Worm (Caenorhabditis elegans) whole organism, young adult: Measurements from ENCODE around the gene F49C5.11.
A peak's percentile ranks its signal among the peaks of the same experiment; 100 is the strongest.
"Not testable (repeated sequence)": the region's sequence is repeated elsewhere in the genome, so short reads cannot be mapped to it uniquely, and the experiment has no call there.

Source experiments
- B0035.1 ChIP-seq: sonication (generic microtip); optimal IDR thresholded peaks from 2 replicates; lab custom pipeline; 2016; ENCODE audit warnings: missing genetic modification characterization, mild to moderate bottlenecking, missing compliant biosample characterization, missing genotype, missing genetic modification reagents
- D2030.7 ChIP-seq: fragments of 200-800 bp; sonication (Bioruptor generic); IDR thresholded peaks from 2 replicates; pipeline ENCODE4 v1.3.6; 2022; ENCODE audit warnings: missing genetic modification reagents, missing genetic modification characterization, missing compliant biosample characterization
- F33H1.4 ChIP-seq: fragments of 200-800 bp; sonication (Bioruptor generic); IDR thresholded peaks from 2 replicates; pipeline ENCODE4 v1.3.6; 2022; ENCODE audit warnings: missing genetic modification reagents, missing genetic modification characterization, missing compliant biosample characterization
- K11D2.4 ChIP-seq: fragments of 200-800 bp; sonication (Bioruptor generic); IDR thresholded peaks from 2 replicates; pipeline ENCODE4 v1.3.6; 2022; ENCODE audit warnings: missing genetic modification reagents, missing genetic modification characterization, missing compliant biosample characterization
- K12H6.12 ChIP-seq: fragments of 200-800 bp; sonication (Bioruptor generic); optimal IDR thresholded peaks from 2 replicates; lab custom pipeline; 2018; ENCODE audit warnings: mild to moderate bottlenecking, missing genetic modification characterization, missing compliant biosample characterization
- T07F8.4 ChIP-seq: sonication (generic microtip); optimal IDR thresholded peaks from 2 replicates; lab custom pipeline; 2016; ENCODE audit warnings: mild to moderate bottlenecking, missing genetic modification characterization, moderate library complexity, missing compliant biosample characterization
- Y53G8AR.9 ChIP-seq: fragments of 200-800 bp; sonication (Bioruptor generic); conservative IDR thresholded peaks from 2 replicates; pipeline ENCODE4 v1.3.6; 2022; ENCODE audit warnings: missing genetic modification reagents, missing genetic modification characterization, missing compliant biosample characterization
- Y79H2A.3 ChIP-seq: fragments of 200-800 bp; sonication (Bioruptor generic); conservative IDR thresholded peaks from 2 replicates; pipeline ENCODE4 v1.3.6; 2022; ENCODE audit warnings: missing genetic modification reagents, missing genetic modification characterization, missing compliant biosample characterization
- Y95B8A.8 ChIP-seq: fragments of 200-800 bp; sonication (Bioruptor generic); IDR thresholded peaks from 2 replicates; pipeline ENCODE4 v1.3.6; 2022; ENCODE audit warnings: missing genetic modification reagents, missing genetic modification characterization, missing compliant biosample characterization
- ZK185.1 ChIP-seq: sonication (generic microtip); optimal IDR thresholded peaks from 2 replicates; lab custom pipeline; 2016; ENCODE audit warnings: mild to moderate bottlenecking, missing genetic modification characterization, missing compliant biosample characterization; ENCODE audit not compliant: poor library complexity, severe bottlenecking
- ama-1 ChIP-seq, 3 experiments: fragments of 150-350 bp in 1 of 3; sonication (generic microtip) in 2 of 3; optimal IDR thresholded peaks; 2 replicates each; lab custom pipeline; 2014 to 2018; ENCODE audit warnings: missing biosample characterization in 2 of 3, missing genetic modification characterization in 2 of 3, missing genetic modification reagents in 2 of 3
- athp-1 ChIP-seq: sonication (generic microtip); optimal IDR thresholded peaks from 2 replicates; lab custom pipeline; 2017; ENCODE audit warnings: mild to moderate bottlenecking, missing genetic modification characterization, missing compliant biosample characterization
- attf-5 ChIP-seq: fragments of 200-800 bp; sonication (Bioruptor generic); optimal IDR thresholded peaks from 2 replicates; lab custom pipeline; 2018; ENCODE audit warnings: mild to moderate bottlenecking, missing genetic modification characterization, missing compliant biosample characterization
- attf-6 ChIP-seq: fragments of 200-800 bp; sonication (Bioruptor generic); IDR thresholded peaks from 2 replicates; pipeline ENCODE4 v1.3.6; 2022; ENCODE audit warnings: missing genetic modification reagents, missing genetic modification characterization, missing compliant biosample characterization
- ceh-40 ChIP-seq: fragments of 200-800 bp; sonication (Bioruptor generic); IDR thresholded peaks from 2 replicates; pipeline ENCODE4 v1.3.6; 2022; ENCODE audit warnings: missing genetic modification characterization, missing compliant biosample characterization
- chd-7 ChIP-seq: sonication (generic microtip); optimal IDR thresholded peaks from 2 replicates; lab custom pipeline; 2016; ENCODE audit warnings: mild to moderate bottlenecking, missing genetic modification characterization, moderate library complexity, missing compliant biosample characterization
- die-1 ChIP-seq: sonication (generic microtip); optimal IDR thresholded peaks from 2 replicates; lab custom pipeline; 2016; ENCODE audit warnings: missing genotype, mild to moderate bottlenecking, missing genetic modification characterization, missing compliant biosample characterization
- egrh-3 ChIP-seq: fragments of 200-800 bp; sonication (Bioruptor generic); IDR thresholded peaks from 2 replicates; pipeline ENCODE4 v1.3.6; 2022; ENCODE audit warnings: missing genetic modification reagents, missing genetic modification characterization, missing compliant biosample characterization
- ekl-4 ChIP-seq: fragments of 200-800 bp; sonication (Bioruptor generic); IDR thresholded peaks from 2 replicates; pipeline ENCODE4 v1.3.6; 2022; ENCODE audit warnings: missing genetic modification reagents, missing genetic modification characterization, missing compliant biosample characterization
- him-1 ChIP-seq: sonication (generic microtip); optimal IDR thresholded peaks from 2 replicates; lab custom pipeline; 2016; ENCODE audit warnings: missing genotype, missing genetic modification reagents, missing genetic modification characterization, missing compliant biosample characterization
- hlh-12 ChIP-seq: sonication (generic microtip); optimal IDR thresholded peaks from 2 replicates; lab custom pipeline; 2016; ENCODE audit warnings: missing genetic modification characterization, missing compliant biosample characterization
- hsf-1 ChIP-seq: fragments of 200-800 bp; sonication (Bioruptor generic); IDR thresholded peaks from 2 replicates; pipeline ENCODE4 v1.3.6; 2022; ENCODE audit warnings: missing genetic modification reagents, missing genetic modification characterization, missing compliant biosample characterization
- let-526 ChIP-seq: fragments of 200-800 bp; sonication (Bioruptor generic); IDR thresholded peaks from 2 replicates; pipeline ENCODE4 v1.3.6; 2022; ENCODE audit warnings: missing genetic modification reagents, missing genetic modification characterization, missing compliant biosample characterization
- let-607 ChIP-seq, 2 experiments: fragments of 200-800 bp in 1 of 2; sonication (Bioruptor generic) in 1 of 2; sonication (generic microtip) in 1 of 2; optimal IDR thresholded peaks; 2 replicates each; lab custom pipeline; 2016 to 2018; ENCODE audit warnings: mild to moderate bottlenecking in 2 of 2, missing compliant biosample characterization in 2 of 2, missing genetic modification characterization in 2 of 2, moderate library complexity in 2 of 2, missing genotype in 1 of 2
- lin-54 ChIP-seq: fragments of 200-800 bp; sonication (Bioruptor generic); optimal IDR thresholded peaks from 2 replicates; lab custom pipeline; 2018; ENCODE audit warnings: mild to moderate bottlenecking, missing genetic modification characterization, missing compliant biosample characterization
- lsy-27 ChIP-seq: sonication (generic microtip); optimal IDR thresholded peaks from 2 replicates; lab custom pipeline; 2017; ENCODE audit warnings: missing genetic modification characterization, mild to moderate bottlenecking, missing compliant biosample characterization, antibody characterized with exemption, missing genotype, borderline replicate concordance; ENCODE audit not compliant: insufficient read depth
- madf-6 ChIP-seq: fragments of 200-800 bp; sonication (Bioruptor generic); IDR thresholded peaks from 2 replicates; pipeline ENCODE4 v1.3.6; 2022; ENCODE audit warnings: missing genetic modification reagents, missing genetic modification characterization, missing compliant biosample characterization
- mel-28 ChIP-seq: sonication (generic microtip); optimal IDR thresholded peaks from 2 replicates; lab custom pipeline; 2016; ENCODE audit warnings: borderline replicate concordance, mild to moderate bottlenecking, missing genetic modification characterization, missing compliant biosample characterization
- mxl-1 ChIP-seq: sonication (generic microtip); optimal IDR thresholded peaks from 2 replicates; lab custom pipeline; 2016; ENCODE audit warnings: missing genetic modification characterization, missing compliant biosample characterization
- nhr-179 ChIP-seq: sonication (generic microtip); optimal IDR thresholded peaks from 2 replicates; lab custom pipeline; 2016; ENCODE audit warnings: mild to moderate bottlenecking, missing genetic modification characterization, missing compliant biosample characterization
- nhr-80 ChIP-seq: sonication (generic microtip); optimal IDR thresholded peaks from 2 replicates; lab custom pipeline; 2016; ENCODE audit warnings: missing genetic modification characterization, missing compliant biosample characterization
- nhr-90 ChIP-seq: sonication (generic microtip); optimal IDR thresholded peaks from 2 replicates; lab custom pipeline; 2016; ENCODE audit warnings: missing genotype, mild to moderate bottlenecking, missing genetic modification characterization, missing compliant biosample characterization
- pbrm-1 ChIP-seq: fragments of 200-800 bp; sonication (Bioruptor generic); IDR thresholded peaks from 2 replicates; pipeline ENCODE4 v1.3.6; 2022; ENCODE audit warnings: missing genetic modification reagents, missing genetic modification characterization, missing compliant biosample characterization
- rec-8 ChIP-seq, 2 experiments: sonication (generic microtip); optimal IDR thresholded peaks; 2 replicates each; lab custom pipeline; 2016; ENCODE audit warnings: mild to moderate bottlenecking in 2 of 2, missing genetic modification characterization in 2 of 2, missing genetic modification reagents in 2 of 2, missing genotype in 2 of 2, missing biosample characterization in 1 of 2, missing compliant biosample characterization in 1 of 2, moderate library complexity in 1 of 2
- rpc-1 ChIP-seq, 2 experiments: fragments of 150-350 bp in 1 of 2; sonication (generic microtip) in 1 of 2; optimal IDR thresholded peaks; 2 replicates each; lab custom pipeline; 2014 to 2018; ENCODE audit warnings: missing biosample characterization in 1 of 2, missing genetic modification characterization in 1 of 2, missing genetic modification reagents in 1 of 2, missing genotype in 1 of 2
- snpc-1.3 ChIP-seq: sonication (generic microtip); optimal IDR thresholded peaks from 2 replicates; lab custom pipeline; 2017; ENCODE audit warnings: missing genetic modification characterization, mild to moderate bottlenecking, missing compliant biosample characterization, antibody characterized with exemption, moderate library complexity, missing genotype, missing genetic modification reagents; ENCODE audit not compliant: insufficient read depth
- snpc-3.4 ChIP-seq: sonication (generic microtip); optimal IDR thresholded peaks from 2 replicates; lab custom pipeline; 2017; ENCODE audit warnings: missing genetic modification characterization, mild to moderate bottlenecking, missing compliant biosample characterization, antibody characterized with exemption, moderate library complexity, missing genotype, missing genetic modification reagents
- snpc-4 ChIP-seq, 5 experiments: fragments of 150-350 bp in 1 of 5; sonication (generic microtip) in 4 of 5; optimal IDR thresholded peaks; 2 replicates each; lab custom pipeline; 2014 to 2018; ENCODE audit warnings: missing genetic modification characterization in 5 of 5, missing biosample characterization in 3 of 5, antibody characterized with exemption in 2 of 5, mild to moderate bottlenecking in 2 of 5, missing compliant biosample characterization in 2 of 5, missing genotype in 2 of 5, moderate library complexity in 2 of 5, missing genetic modification reagents in 1 of 5
- tbp1 ChIP-seq: fragments of 200-800 bp; sonication (Bioruptor generic); optimal IDR thresholded peaks from 2 replicates; lab custom pipeline; 2018; ENCODE audit warnings: mild to moderate bottlenecking, missing genetic modification characterization, missing compliant biosample characterization
- xnd-1 ChIP-seq: sonication (generic microtip); optimal IDR thresholded peaks from 2 replicates; lab custom pipeline; 2016; ENCODE audit warnings: missing genotype, missing genetic modification reagents, missing genetic modification characterization, missing compliant biosample characterization
- zim-3 ChIP-seq: sonication (generic microtip); optimal IDR thresholded peaks from 2 replicates; lab custom pipeline; 2017; ENCODE audit warnings: mild to moderate bottlenecking, missing genetic modification characterization, moderate library complexity, missing compliant biosample characterization
- ztf-18 ChIP-seq: sonication (generic microtip); optimal IDR thresholded peaks from 2 replicates; lab custom pipeline; 2016; ENCODE audit warnings: missing genotype, mild to moderate bottlenecking, missing genetic modification characterization, missing compliant biosample characterization
- ztf-26 ChIP-seq: sonication (generic microtip); optimal IDR thresholded peaks from 2 replicates; lab custom pipeline; 2017; ENCODE audit warnings: missing genetic modification characterization, missing compliant biosample characterization

F49C5.11 gene

ce11 chrII:12541670-12542080 lies 14.0 kb upstream of the F49C5.11 start (continued):
- TF ChIP-seq ztf-18 (tag; lab: Kevin White, UChicago) (peak; percentile 65), hsf-1 (GFP tag; lab: Robert Waterston, UW) (0 out of 2 replicates have a peak, but pooled peaks have one; percentile 14), ztf-26 (peak; percentile 40), die-1 (peak; percentile 84), ceh-40 (GFP tag; lab: Robert Waterston, UW) (0 out of 2 replicates have a peak, but pooled peaks have one; percentile 40), F33H1.4 (GFP tag; lab: Robert Waterston, UW) (peak; percentile 24), him-1 (tag; lab: Kevin White, UChicago) (peak; percentile 89), athp-1 (tag; lab: Kevin White, UChicago) (peak; percentile 27), chd-7 (tag; lab: Kevin White, UChicago) (peak; percentile 77), let-526 (GFP tag; lab: Robert Waterston, UW) (0 out of 2 replicates have a peak, but pooled peaks have one; percentile 59), egrh-3 (GFP tag; lab: Robert Waterston, UW) (peak; percentile 58), nhr-179 (peak; percentile 51), B0035.1 (peak; percentile 51), let-607 (tag; optimal IDR thresholded peaks at IDR 0.05; lab: Kevin White, UChicago) (peak; percentile 32 to 38), hlh-12 (tag; lab: Kevin White, UChicago) (peak; percentile 71), mel-28 (tag; lab: Kevin White, UChicago) (peak; percentile 3), lsy-27 (tag; lab: Kevin White, UChicago) (peak; percentile 32), rec-8 (tag; optimal IDR thresholded peaks at IDR 0.05; lab: Kevin White, UChicago) (peak; percentile 3 to 62), attf-6 (0 out of 2 replicates have a peak, but pooled peaks have one; percentile 54), T07F8.4 (tag; lab: Kevin White, UChicago) (peak; percentile 69), Y53G8AR.9 (GFP tag; lab: Robert Waterston, UW) (0 out of 2 replicates have a peak, but pooled peaks have one; percentile 55), mxl-1 (peak; percentile 65), nhr-90 (tag; lab: Kevin White, UChicago) (peak; percentile 88), Y95B8A.8 (GFP tag; lab: Robert Waterston, UW) (0 out of 2 replicates have a peak, but pooled peaks have one; percentile 42), xnd-1 (tag; lab: Kevin White, UChicago) (peak; percentile 3), rpc-1 (optimal IDR thresholded peaks at IDR 0.05; lab: Kevin White, UChicago) (peak; percentile 85), rpc-1 (tag; optimal IDR thresholded peaks at IDR 0.05; lab: Kevin White, UChicago) (peak; percentile 96), K12H6.12 (peak; percentile 9), D2030.7 (GFP tag; lab: Robert Waterston, UW) (peak; percentile 80), ekl-4 (GFP tag; lab: Robert Waterston, UW) (peak; percentile 17; the same call in 1 of the 2 replicates), lin-54 (GFP tag; lab: Kevin White, UChicago) (peak; percentile 41), madf-6 (GFP tag; lab: Robert Waterston, UW) (peak; percentile 63), snpc-4 (GFP tag; optimal IDR thresholded peaks at IDR 0.05; lab: Kevin White, UChicago) (peak; percentile 75), snpc-4 (tag; optimal IDR thresholded peaks at IDR 0.05; lab: Kevin White, UChicago) (peak in 3 of 4 experiments; percentile 44 to 72 (median 70)), Y79H2A.3 (0 out of 2 replicates have a peak, but pooled peaks have one; percentile 53), snpc-3.4 (peak; percentile 67), zim-3 (tag; lab: Kevin White, UChicago) (peak; percentile 73), snpc-1.3 (tag; lab: Kevin White, UChicago) (peak; percentile 49), K11D2.4 (GFP tag; lab: Robert Waterston, UW) (0 out of 2 replicates have a peak, but pooled peaks have one; percentile 11), attf-5 (GFP tag; lab: Kevin White, UChicago) (peak; percentile 48), ZK185.1 (tag; lab: Kevin White, UChicago) (peak; percentile 77), nhr-80 (tag; lab: Kevin White, UChicago) (peak; percentile 52), tbp1 (peak; percentile 91), ama-1 (GFP tag; optimal IDR thresholded peaks at IDR 0.05; lab: Kevin White, UChicago) (peak; percentile 48 to 59), pbrm-1 (peak; percentile 49; the same call in 1 of the 2 replicates)
- not testable (repeated sequence) for TF ChIP-seq ama-1 (optimal IDR thresholded peaks at IDR 0.05; lab: Kevin White, UChicago)
